Fruit fly (Drosophila melanogaster) whole organism, embryonic: Measurements from ENCODE around the gene dunk.

Experiments
- Atf6 ChIP-seq: fragments of 200-800 bp; sonication (Bioruptor generic); IDR thresholded peaks from 2 replicates; pipeline ENCODE4 v1.3.6; 2022; ENCODE audit warnings: missing biosample characterization, missing genetic modification characterization
- Bgb ChIP-seq: fragments of 200-800 bp; sonication (Bioruptor generic); IDR thresholded peaks from 2 replicates; pipeline ENCODE4 v1.3.6; 2022; ENCODE audit warnings: missing biosample characterization, missing genetic modification characterization; ENCODE audit not compliant: partially characterized antibody
- CG13287 ChIP-seq: fragments of 200-800 bp; sonication (Bioruptor generic); IDR thresholded peaks from 2 replicates; pipeline ENCODE4 v1.3.6; 2022; ENCODE audit warnings: missing biosample characterization, missing genetic modification characterization; ENCODE audit not compliant: partially characterized antibody
- CG13296 ChIP-seq: fragments of 200-800 bp; sonication (Bioruptor generic); optimal IDR thresholded peaks from 3 replicates; lab custom pipeline; 2018; ENCODE audit warnings: missing biosample characterization, mild to moderate bottlenecking, missing genetic modification characterization
- CG16813 ChIP-seq: fragments of 200-800 bp; sonication (Bioruptor generic); IDR thresholded peaks from 3 replicates; pipeline ENCODE4 v1.3.6; 2022; ENCODE audit warnings: missing biosample characterization, missing genetic modification characterization; ENCODE audit not compliant: partially characterized antibody
- CG17186 ChIP-seq: fragments of 200-800 bp; sonication (Bioruptor generic); optimal IDR thresholded peaks from 3 replicates; lab custom pipeline; 2017; ENCODE audit warnings: missing biosample characterization, missing genetic modification reagents, missing genetic modification characterization
- CG2678 ChIP-seq: fragments of 200-800 bp; sonication (Bioruptor generic); optimal IDR thresholded peaks from 3 replicates; lab custom pipeline; 2019; ENCODE audit warnings: missing biosample characterization, mild to moderate bottlenecking, missing genetic modification characterization, moderate library complexity
- CG31388 ChIP-seq: fragments of 200-800 bp; sonication (Bioruptor generic); optimal IDR thresholded peaks from 2 replicates; lab custom pipeline; 2016; ENCODE audit warnings: missing biosample characterization, missing genetic modification characterization
- CG31441 ChIP-seq: fragments of 200-800 bp; sonication (Bioruptor generic); IDR thresholded peaks from 2 replicates; pipeline ENCODE4 v1.3.6; 2022; ENCODE audit warnings: missing biosample characterization, missing genetic modification characterization
- CG3163 ChIP-seq: fragments of 200-800 bp; sonication (Bioruptor generic); optimal IDR thresholded peaks from 3 replicates; lab custom pipeline; 2016; ENCODE audit warnings: missing biosample characterization, missing genetic modification characterization
- CG3847 ChIP-seq: fragments of 200-800 bp; sonication (Bioruptor generic); IDR thresholded peaks from 2 replicates; pipeline ENCODE4 v1.3.6; 2022; ENCODE audit warnings: missing biosample characterization, missing genetic modification characterization
- CG3995 ChIP-seq: fragments of 200-800 bp; sonication (Bioruptor generic); optimal IDR thresholded peaks from 3 replicates; lab custom pipeline; 2016; ENCODE audit warnings: missing biosample characterization, missing genetic modification characterization
- CG4360 ChIP-seq: fragments of 200-800 bp; sonication (Bioruptor generic); IDR thresholded peaks from 2 replicates; pipeline ENCODE4 v1.3.6; 2022; ENCODE audit warnings: missing biosample characterization, missing genetic modification characterization
- CG6791 ChIP-seq: fragments of 200-800 bp; sonication (Bioruptor generic); IDR thresholded peaks from 3 replicates; pipeline ENCODE4 v1.3.6; 2022; ENCODE audit warnings: missing biosample characterization, missing genetic modification characterization; ENCODE audit not compliant: partially characterized antibody
- CG7963 ChIP-seq: fragments of 200-800 bp; sonication (Bioruptor generic); IDR thresholded peaks from 3 replicates; pipeline ENCODE4 v1.3.6; 2022; ENCODE audit warnings: missing biosample characterization, missing genetic modification characterization; ENCODE audit not compliant: partially characterized antibody
- CG8388 ChIP-seq: fragments of 200-800 bp; sonication (Bioruptor generic); optimal IDR thresholded peaks from 2 replicates; lab custom pipeline; 2019; ENCODE audit warnings: missing biosample characterization, mild to moderate bottlenecking, missing genetic modification characterization, moderate library complexity
- CG8944 ChIP-seq: fragments of 200-800 bp; sonication (Bioruptor generic); optimal IDR thresholded peaks from 3 replicates; lab custom pipeline; 2016; ENCODE audit warnings: missing biosample characterization, missing genetic modification characterization
- D19B ChIP-seq: fragments of 200-800 bp; sonication (Bioruptor generic); optimal IDR thresholded peaks from 2 replicates; lab custom pipeline; 2017; ENCODE audit warnings: missing biosample characterization, mild to moderate bottlenecking, missing genetic modification characterization
- Dfd ChIP-seq, 2 experiments: fragments of >200 bp; optimal IDR thresholded peaks; 2 replicates each; lab custom pipeline; 2017; ENCODE audit warnings: missing biosample characterization in 2 of 2, missing genetic modification characterization in 2 of 2
- Ets65A ChIP-seq: fragments of 200-800 bp; sonication (Bioruptor generic); peaks from one replicate; lab custom pipeline; 2016; ENCODE audit warnings: missing biosample characterization, missing genetic modification characterization
- Kr ChIP-seq: fragments of 200-800 bp; sonication (Bioruptor generic); optimal IDR thresholded peaks from 2 replicates; lab custom pipeline; 2017; ENCODE audit warnings: missing biosample characterization, mild to moderate bottlenecking, missing genetic modification characterization
- MBD-R2 ChIP-seq: fragments of 200-800 bp; sonication (Bioruptor generic); IDR thresholded peaks from 2 replicates; pipeline ENCODE4 v1.3.6; 2022; ENCODE audit warnings: missing biosample characterization, missing genetic modification characterization
- Med ChIP-seq: fragments of 200-800 bp; sonication (Bioruptor generic); peaks from one replicate; lab custom pipeline; 2016; ENCODE audit warnings: missing biosample characterization, missing genetic modification characterization, mild to moderate bottlenecking, inconsistent platforms, moderate library complexity
- Scr ChIP-seq: fragments of 200-800 bp; sonication (Bioruptor generic); IDR thresholded peaks from 2 replicates; pipeline ENCODE4 v1.3.6; 2022; ENCODE audit warnings: missing biosample characterization, missing genetic modification characterization; ENCODE audit not compliant: partially characterized antibody
- Sin3A ChIP-seq: fragments of >200 bp; optimal IDR thresholded peaks from 2 replicates; lab custom pipeline; 2018
- Stat92E ChIP-seq, 3 experiments: fragments of >200 bp in 2 of 3; fragments of 200-800 bp in 1 of 3; sonication (Bioruptor generic) in 1 of 3; optimal IDR thresholded peaks; 2 replicates each; lab custom pipeline; 2017 to 2019; ENCODE audit warnings: missing biosample characterization in 3 of 3, missing genetic modification characterization in 3 of 3, mild to moderate bottlenecking in 1 of 3, moderate library complexity in 1 of 3
- Trl ChIP-seq, 3 experiments: fragments of >200 bp in 2 of 3; fragments of 200-800 bp in 1 of 3; sonication (Bioruptor generic) in 1 of 3; optimal IDR thresholded peaks; 2 replicates in 1 of 3; 3 replicates in 2 of 3; lab custom pipeline; 2016 to 2017; ENCODE audit warnings: missing biosample characterization in 1 of 3, missing genetic modification characterization in 1 of 3
- Xrp1 ChIP-seq: fragments of 200-800 bp; sonication (Bioruptor generic); IDR thresholded peaks from 2 replicates; pipeline ENCODE4 v1.3.6; 2022; ENCODE audit warnings: missing biosample characterization, missing genetic modification characterization
- ato ChIP-seq: fragments of 200-800 bp; sonication (Bioruptor generic); IDR thresholded peaks from 2 replicates; pipeline ENCODE4 v1.3.6; 2022; ENCODE audit warnings: missing biosample characterization, missing genetic modification characterization; ENCODE audit not compliant: partially characterized antibody
- bbx ChIP-seq: fragments of 200-800 bp; sonication (Bioruptor generic); IDR thresholded peaks from 2 replicates; pipeline ENCODE4 v1.3.6; 2022; ENCODE audit warnings: missing biosample characterization, missing genetic modification characterization; ENCODE audit not compliant: partially characterized antibody
- chinmo ChIP-seq: fragments of 200-800 bp; sonication (Bioruptor generic); IDR thresholded peaks from 4 replicates; pipeline ENCODE4 v1.3.6; 2022; ENCODE audit warnings: missing biosample characterization, missing genetic modification characterization; ENCODE audit not compliant: partially characterized antibody
- dysf ChIP-seq: fragments of 200-800 bp; sonication (Bioruptor generic); IDR thresholded peaks from 3 replicates; pipeline ENCODE4 v1.3.6; 2022; ENCODE audit warnings: missing biosample characterization, missing genetic modification characterization
- fd96Cb ChIP-seq: fragments of 200-800 bp; sonication (Bioruptor generic); optimal IDR thresholded peaks from 2 replicates; lab custom pipeline; 2018; ENCODE audit warnings: missing biosample characterization, mild to moderate bottlenecking, missing genetic modification characterization, moderate library complexity
- hb ChIP-seq: fragments of 200-800 bp; sonication (Bioruptor generic); IDR thresholded peaks from 3 replicates; pipeline ENCODE4 v1.3.6; 2022; ENCODE audit warnings: missing biosample characterization, missing genetic modification characterization; ENCODE audit not compliant: partially characterized antibody
- inv ChIP-seq: fragments of 200-800 bp; sonication (Bioruptor generic); IDR thresholded peaks from 2 replicates; pipeline ENCODE4 v1.3.6; 2022; ENCODE audit warnings: missing biosample characterization, missing genetic modification characterization; ENCODE audit not compliant: partially characterized antibody
- jing ChIP-seq: fragments of 200-800 bp; sonication (Bioruptor generic); optimal IDR thresholded peaks from 2 replicates; lab custom pipeline; 2018; ENCODE audit warnings: missing biosample characterization, mild to moderate bottlenecking, missing genetic modification characterization
- mld ChIP-seq: fragments of 200-800 bp; sonication (Bioruptor generic); IDR thresholded peaks from 3 replicates; pipeline ENCODE4 v1.3.6; 2022; ENCODE audit warnings: missing biosample characterization, missing genetic modification characterization; ENCODE audit not compliant: partially characterized antibody
- nerfin-2 ChIP-seq: fragments of 200-800 bp; sonication (Bioruptor generic); IDR thresholded peaks from 2 replicates; pipeline ENCODE4 v1.3.6; 2022; ENCODE audit warnings: missing biosample characterization, missing genetic modification characterization; ENCODE audit not compliant: partially characterized antibody
- prd ChIP-seq, 3 experiments: fragments of >200 bp in 2 of 3; fragments of 200-800 bp in 1 of 3; sonication (Bioruptor generic) in 1 of 3; optimal IDR thresholded peaks in 2 of 3; IDR thresholded peaks in 1 of 3; 2 replicates in 2 of 3; 3 replicates in 1 of 3; pipeline versions ENCODE4 v1.3.6 to Lab custom; 2017 to 2022; ENCODE audit warnings: missing biosample characterization in 1 of 3, missing genetic modification characterization in 1 of 3
- tna ChIP-seq: fragments of 200-800 bp; sonication (Bioruptor generic); IDR thresholded peaks from 2 replicates; pipeline ENCODE4 v1.3.6; 2022; ENCODE audit warnings: missing biosample characterization, missing genetic modification characterization; ENCODE audit not compliant: partially characterized antibody
- twi ChIP-seq: fragments of 200-800 bp; optimal IDR thresholded peaks from 2 replicates; lab custom pipeline; 2019; ENCODE audit warnings: missing biosample characterization, mild to moderate bottlenecking, missing genetic modification characterization, moderate library complexity
- vfl ChIP-seq: fragments of 200-800 bp; sonication (Bioruptor generic); optimal IDR thresholded peaks from 2 replicates; lab custom pipeline; 2016; ENCODE audit warnings: missing biosample characterization, missing genetic modification characterization
- vnd ChIP-seq: fragments of 200-800 bp; sonication (Bioruptor generic); IDR thresholded peaks from 3 replicates; pipeline ENCODE4 v1.3.6; 2022; ENCODE audit warnings: missing biosample characterization, missing genetic modification characterization; ENCODE audit not compliant: partially characterized antibody
- z ChIP-seq: fragments of 200-800 bp; sonication (Bioruptor generic); IDR thresholded peaks from 3 replicates; pipeline ENCODE4 v1.3.6; 2022; ENCODE audit warnings: missing biosample characterization, missing genetic modification characterization
- zen2 ChIP-seq: fragments of 200-800 bp; sonication (Bioruptor generic); IDR thresholded peaks from 3 replicates; pipeline ENCODE4 v1.3.6; 2022; ENCODE audit warnings: missing biosample characterization, missing genetic modification characterization; ENCODE audit not compliant: partially characterized antibody

dunk gene

DNA sequence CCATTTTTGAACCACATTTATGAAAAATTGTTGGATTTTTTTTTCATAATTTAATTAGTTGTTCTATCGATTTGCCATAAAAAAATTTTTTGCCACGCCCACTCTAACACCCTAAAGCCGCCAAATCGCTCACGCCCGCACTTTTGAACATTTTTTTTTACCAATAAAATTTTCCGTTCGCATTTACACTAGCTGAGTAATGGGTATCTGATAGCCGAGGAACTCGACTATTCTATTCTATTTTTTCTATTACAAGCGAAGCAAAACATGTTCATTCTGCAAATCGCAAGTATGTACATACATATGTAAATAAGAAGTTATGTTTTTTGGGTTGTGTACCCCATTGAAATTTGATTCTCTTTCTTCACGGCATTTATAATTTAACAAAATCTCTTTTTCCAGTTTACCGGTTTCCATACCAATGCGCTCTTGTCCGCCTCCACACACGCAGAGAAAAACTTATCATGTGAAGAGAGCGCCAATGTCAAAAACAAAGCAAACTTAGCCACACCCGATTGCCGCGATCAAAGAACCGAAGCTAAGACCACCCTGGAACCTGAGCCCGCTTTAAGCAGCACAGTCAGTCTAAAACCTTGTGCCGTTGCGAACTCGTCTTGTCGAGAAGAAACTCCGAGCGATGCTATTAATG is 6.0 kb upstream of the dunk start:
- peak; percentile 59 for TF ChIP-seq ato (GFP tag; lab: Robert Waterston, UW)
- TF ChIP-seq CG3163, result peak; percentile 80
- TF ChIP-seq CG3995, result no peak
- no peak for TF ChIP-seq Dfd (GFP tag; optimal IDR thresholded peaks at IDR 0.05; lab: Kevin White, UChicago)
- TF ChIP-seq jing (GFP tag; lab: Kevin White, UChicago), result no peak
- peak; percentile 88 for TF ChIP-seq tna (GFP tag; lab: Robert Waterston, UW)
- TF ChIP-seq z, result no peak
- TF ChIP-seq hb (GFP tag; lab: Robert Waterston, UW), result peak; percentile 69; the same call in 1 of the 3 replicates
- no peak for TF ChIP-seq CG17186 (GFP tag; lab: Kevin White, UChicago)
- 0 out of 4 replicates have a peak, but pooled peaks have one; percentile 52 for TF ChIP-seq chinmo (GFP tag; lab: Robert Waterston, UW)
- TF ChIP-seq Scr (GFP tag; lab: Robert Waterston, UW), result peak; percentile 48
- TF ChIP-seq zen2 (GFP tag; lab: Robert Waterston, UW), result peak; percentile 55; the same call in 1 of the 3 replicates
- no peak for TF ChIP-seq fd96Cb
- peak; percentile 65 for TF ChIP-seq D19B (GFP tag; lab: Kevin White, UChicago)
- TF ChIP-seq CG2678, result peak; percentile 22
- TF ChIP-seq CG16813 (GFP tag; lab: Robert Waterston, UW), result 0 out of 3 replicates have a peak, but pooled peaks have one; percentile 29
- peak; percentile 26; the same call in 1 of the 2 replicates for TF ChIP-seq inv (GFP tag; lab: Robert Waterston, UW)
- TF ChIP-seq twi (tag; lab: Kevin White, UChicago), result no peak
- no peak for TF ChIP-seq vfl (GFP tag; lab: Kevin White, UChicago)
- 0 out of 2 replicates have a peak, but pooled peaks have one; percentile 11 for TF ChIP-seq Atf6 (GFP tag; lab: Robert Waterston, UW)
- TF ChIP-seq Xrp1 (GFP tag; lab: Robert Waterston, UW), result 0 out of 2 replicates have a peak, but pooled peaks have one; percentile 20
- peak; percentile 38; the same call in 1 of the 2 replicates for TF ChIP-seq bbx (GFP tag; lab: Robert Waterston, UW)
- TF ChIP-seq CG4360 (GFP tag; lab: Robert Waterston, UW), result no peak
- TF ChIP-seq prd (optimal IDR thresholded peaks at IDR 0.05; lab: Kevin White, UChicago), result no peak
- TF ChIP-seq prd (GFP tag; IDR thresholded peaks at IDR 0.05; lab: Robert Waterston, UW), result no peak
- TF ChIP-seq Kr (GFP tag; lab: Kevin White, UChicago), result no peak
- TF ChIP-seq CG3847, result no peak
- TF ChIP-seq CG8388 (GFP tag; lab: Kevin White, UChicago), result peak; percentile 57
- 0 out of 3 replicates have a peak, but pooled peaks have one; percentile 18 for TF ChIP-seq dysf (GFP tag; lab: Robert Waterston, UW)
- peak; percentile 56; the same call in 1 of the 2 replicates for TF ChIP-seq nerfin-2 (GFP tag; lab: Robert Waterston, UW)
- TF ChIP-seq CG31441, result no peak
- TF ChIP-seq CG6791 (GFP tag; lab: Robert Waterston, UW), result 0 out of 3 replicates have a peak, but pooled peaks have one; percentile 47
- TF ChIP-seq CG13296 (GFP tag; lab: Kevin White, UChicago), result peak; percentile 34
- peak; percentile 71 for TF ChIP-seq vnd
- TF ChIP-seq CG13287 (GFP tag; lab: Robert Waterston, UW), result peak; percentile 40; the same call in 1 of the 2 replicates
- TF ChIP-seq mld (GFP tag; lab: Robert Waterston, UW), result peak; percentile 55; the same call in 1 of the 3 replicates
- 0 out of 2 replicates have a peak, but pooled peaks have one; percentile 13 for TF ChIP-seq Bgb
- TF ChIP-seq Sin3A (lab: Kevin White, UChicago), result no peak
- TF ChIP-seq MBD-R2, result no peak
- peak; percentile 45 for TF ChIP-seq Med (GFP tag; lab: Kevin White, UChicago)
- no peak for TF ChIP-seq Stat92E (GFP tag; optimal IDR thresholded peaks at IDR 0.05; lab: Kevin White, UChicago)
- no peak for TF ChIP-seq CG31388 (GFP tag; lab: Kevin White, UChicago)
- TF ChIP-seq CG8944 (GFP tag; lab: Kevin White, UChicago), result no peak
- TF ChIP-seq Ets65A (GFP tag; lab: Kevin White, UChicago), result peak; percentile 27
- peak; percentile 21 to 29 for TF ChIP-seq Trl (optimal IDR thresholded peaks at IDR 0.05; lab: Kevin White, UChicago)
- no peak for TF ChIP-seq Trl (GFP tag; optimal IDR thresholded peaks at IDR 0.05; lab: Kevin White, UChicago)
- peak; percentile 44; the same call in 1 of the 3 replicates for TF ChIP-seq CG7963
